Fruit fly (Drosophila melanogaster): ENCODE data around the gene CG9121.

dm6 chr2L:5046261-5046660 lies 4.6 kb downstream of the CG9121 start:
- TF ChIP-seq CG8478 (optimal IDR thresholded peaks at IDR 0.05) (no peak), CTCF (optimal IDR thresholded peaks at IDR 0.05) (no peak)
